Worm (Caenorhabditis elegans): ENCODE results near the gene C38C3.6.

- TF ChIP-seq hnd-1 (tag; optimal IDR thresholded peaks at IDR 0.05): no peak
- TF ChIP-seq hmbx-1 (tag; optimal IDR thresholded peaks at IDR 0.05): no peak
- peak; percentile 85 for TF ChIP-seq hmg-4 (GFP tag; optimal IDR thresholded peaks at IDR 0.05)
- no peak for TF ChIP-seq ama-1 (optimal IDR thresholded peaks at IDR 0.05)
- TF ChIP-seq B0310.2 (tag; optimal IDR thresholded peaks at IDR 0.05): no peak
- TF ChIP-seq aly-1 (tag; optimal IDR thresholded peaks at IDR 0.05): peak; percentile 66
- TF ChIP-seq tbx-37 (GFP tag; conservative IDR thresholded peaks at IDR 0.05): no peak
- no peak for TF ChIP-seq ceh-13 (GFP tag; optimal IDR thresholded peaks at IDR 0.05)
- peak; percentile 29 for TF ChIP-seq F13C5.2 (tag; optimal IDR thresholded peaks at IDR 0.05)
Measured at ce11 chrV:1474486-1475125, 16.8 kb downstream of the C38C3.6 start, which contains the start of the genes F53E2.2 and unc-60.

Measured in whole organism, early embryonic.